Fruit fly (Drosophila melanogaster) whole organism, embryonic: ENCODE data around the gene CG34269.

ENCODE experiments used
- ATbp ChIP-seq: fragments of 200-800 bp; sonication (Bioruptor generic); optimal IDR thresholded peaks from 2 replicates; lab custom pipeline; 2017; ENCODE audit warnings: missing biosample characterization, mild to moderate bottlenecking, missing genetic modification characterization, missing genetic modification reagents
- BtbVII ChIP-seq: fragments of 200-800 bp; sonication (Bioruptor generic); optimal IDR thresholded peaks from 3 replicates; lab custom pipeline; 2017; ENCODE audit warnings: missing biosample characterization, mild to moderate bottlenecking, missing genetic modification characterization
- CG10209 ChIP-seq: fragments of 200-800 bp; sonication (Bioruptor generic); optimal IDR thresholded peaks from 3 replicates; lab custom pipeline; 2017; ENCODE audit warnings: missing biosample characterization, mild to moderate bottlenecking, missing genetic modification characterization, missing genetic modification reagents
- CG10321 ChIP-seq: fragments of 200-800 bp; sonication (Bioruptor generic); IDR thresholded peaks from 2 replicates; pipeline ENCODE4 v1.3.6; 2022; ENCODE audit warnings: missing biosample characterization, missing genetic modification characterization
- CG11504 ChIP-seq: fragments of 200-800 bp; sonication (Bioruptor generic); optimal IDR thresholded peaks from 3 replicates; lab custom pipeline; 2019; ENCODE audit warnings: missing biosample characterization, mild to moderate bottlenecking, missing genetic modification characterization, moderate library complexity
- CG12219 ChIP-seq: fragments of 200-800 bp; sonication (Bioruptor generic); optimal IDR thresholded peaks from 3 replicates; lab custom pipeline; 2018; ENCODE audit warnings: missing biosample characterization, mild to moderate bottlenecking, missing genetic modification characterization
- CG12391 ChIP-seq: fragments of 200-800 bp; sonication (Bioruptor generic); optimal IDR thresholded peaks from 3 replicates; lab custom pipeline; 2018; ENCODE audit warnings: missing biosample characterization, mild to moderate bottlenecking, missing genetic modification characterization, moderate library complexity
- CG13775 ChIP-seq: fragments of 200-800 bp; sonication (Bioruptor generic); optimal IDR thresholded peaks from 3 replicates; lab custom pipeline; 2017; ENCODE audit warnings: missing biosample characterization, mild to moderate bottlenecking, missing genetic modification characterization
- CG14667 ChIP-seq: fragments of 200-800 bp; sonication (Bioruptor generic); IDR thresholded peaks from 2 replicates; pipeline ENCODE4 v1.3.6; 2022; ENCODE audit warnings: missing biosample characterization, missing genetic modification characterization
- CG14965 ChIP-seq: fragments of 200-800 bp; sonication (Bioruptor generic); optimal IDR thresholded peaks from 2 replicates; lab custom pipeline; 2016; ENCODE audit warnings: missing biosample characterization, missing genetic modification characterization, borderline replicate concordance
- CG15073 ChIP-seq: fragments of 200-800 bp; sonication (Bioruptor generic); optimal IDR thresholded peaks from 2 replicates; lab custom pipeline; 2016; ENCODE audit warnings: missing biosample characterization, missing genetic modification characterization
- CG15696 ChIP-seq: fragments of 200-800 bp; sonication (Bioruptor generic); optimal IDR thresholded peaks from 2 replicates; lab custom pipeline; 2019; ENCODE audit warnings: missing biosample characterization, mild to moderate bottlenecking, missing genetic modification characterization, moderate library complexity
- CG16813 ChIP-seq: fragments of 200-800 bp; sonication (Bioruptor generic); IDR thresholded peaks from 3 replicates; pipeline ENCODE4 v1.3.6; 2022; ENCODE audit warnings: missing biosample characterization, missing genetic modification characterization; ENCODE audit not compliant: partially characterized antibody
- CG17186 ChIP-seq: fragments of 200-800 bp; sonication (Bioruptor generic); optimal IDR thresholded peaks from 3 replicates; lab custom pipeline; 2017; ENCODE audit warnings: missing biosample characterization, missing genetic modification reagents, missing genetic modification characterization
- CG30403 ChIP-seq: fragments of 200-800 bp; sonication (Bioruptor generic); optimal IDR thresholded peaks from 3 replicates; lab custom pipeline; 2016; ENCODE audit warnings: missing biosample characterization, missing genetic modification characterization
- CG31365 ChIP-seq: fragments of 200-800 bp; sonication (Bioruptor generic); optimal IDR thresholded peaks from 2 replicates; lab custom pipeline; 2018; ENCODE audit warnings: missing biosample characterization, mild to moderate bottlenecking, missing genetic modification characterization
- CG33213 ChIP-seq: fragments of 200-800 bp; sonication (Bioruptor generic); optimal IDR thresholded peaks from 3 replicates; lab custom pipeline; 2016; ENCODE audit warnings: missing biosample characterization, missing genetic modification characterization
- CG34224 ChIP-seq: fragments of 200-800 bp; sonication (Bioruptor generic); IDR thresholded peaks from 3 replicates; pipeline ENCODE4 v1.3.6; 2022; ENCODE audit warnings: missing biosample characterization, missing genetic modification characterization; ENCODE audit not compliant: partially characterized antibody
- CG34376 ChIP-seq: fragments of 200-800 bp; sonication (Bioruptor generic); optimal IDR thresholded peaks from 2 replicates; lab custom pipeline; 2018; ENCODE audit warnings: missing biosample characterization, mild to moderate bottlenecking, missing genetic modification characterization
- CG3838 ChIP-seq: fragments of 200-800 bp; sonication (Bioruptor generic); optimal IDR thresholded peaks from 3 replicates; lab custom pipeline; 2016; ENCODE audit warnings: missing biosample characterization, missing genetic modification characterization
- CG5180 ChIP-seq: fragments of 200-800 bp; sonication (Bioruptor generic); optimal IDR thresholded peaks from 3 replicates; lab custom pipeline; 2017; ENCODE audit warnings: missing biosample characterization, missing genetic modification characterization, mild to moderate bottlenecking, moderate library complexity, missing genetic modification reagents
- CG6813 ChIP-seq: fragments of 200-800 bp; sonication (Bioruptor generic); optimal IDR thresholded peaks from 2 replicates; lab custom pipeline; 2017; ENCODE audit warnings: missing biosample characterization, missing genetic modification characterization, mild to moderate bottlenecking, moderate library complexity, missing genetic modification reagents
- CG9876 ChIP-seq: fragments of 200-800 bp; sonication (Bioruptor generic); optimal IDR thresholded peaks from 2 replicates; lab custom pipeline; 2016; ENCODE audit warnings: missing biosample characterization, missing genetic modification characterization
- E2f1 ChIP-seq: fragments of 200-800 bp; sonication (Bioruptor generic); IDR thresholded peaks from 2 replicates; pipeline ENCODE4 v1.3.6; 2022; ENCODE audit warnings: missing biosample characterization, missing genetic modification characterization
- GATAe ChIP-seq: fragments of 200-800 bp; sonication (Bioruptor generic); conservative IDR thresholded peaks from 2 replicates; pipeline ENCODE4 v1.3.6; 2022; ENCODE audit warnings: missing biosample characterization, missing genetic modification characterization
- Hr3 ChIP-seq: fragments of 200-800 bp; sonication (Bioruptor generic); optimal IDR thresholded peaks from 3 replicates; lab custom pipeline; 2016; ENCODE audit warnings: missing biosample characterization, missing genetic modification characterization
- Hr39 ChIP-seq: fragments of >200 bp; optimal IDR thresholded peaks from 2 replicates; lab custom pipeline; 2017
- Lhr ChIP-seq: fragments of 200-800 bp; sonication (Bioruptor generic); optimal IDR thresholded peaks from 3 replicates; lab custom pipeline; 2017; ENCODE audit warnings: mild to moderate bottlenecking, missing biosample characterization, missing genetic modification reagents, missing genetic modification characterization
- Spps ChIP-seq: fragments of 200-800 bp; sonication (Bioruptor generic); optimal IDR thresholded peaks from 2 replicates; lab custom pipeline; 2018; ENCODE audit warnings: missing biosample characterization, mild to moderate bottlenecking, missing genetic modification characterization
- Sry-β ChIP-seq: fragments of 200-800 bp; sonication (Bioruptor generic); optimal IDR thresholded peaks from 2 replicates; lab custom pipeline; 2018; ENCODE audit warnings: missing biosample characterization, mild to moderate bottlenecking, missing genetic modification characterization, moderate library complexity
- YL-1 ChIP-seq: fragments of 200-800 bp; sonication (Bioruptor generic); optimal IDR thresholded peaks from 3 replicates; lab custom pipeline; 2017; ENCODE audit warnings: missing biosample characterization, mild to moderate bottlenecking, missing genetic modification characterization
- ab ChIP-seq: fragments of 200-800 bp; sonication (Bioruptor generic); optimal IDR thresholded peaks from 2 replicates; lab custom pipeline; 2016; ENCODE audit warnings: missing biosample characterization, missing genetic modification characterization
- ara ChIP-seq: fragments of 200-800 bp; sonication (Bioruptor generic); IDR thresholded peaks from 2 replicates; pipeline ENCODE4 v1.3.6; 2022; ENCODE audit warnings: missing biosample characterization, missing genetic modification characterization
- bowl ChIP-seq: fragments of 200-800 bp; sonication (Bioruptor generic); IDR thresholded peaks from 2 replicates; pipeline ENCODE4 v1.3.6; 2022; ENCODE audit warnings: missing biosample characterization, missing genetic modification characterization
- chinmo ChIP-seq: fragments of 200-800 bp; sonication (Bioruptor generic); IDR thresholded peaks from 4 replicates; pipeline ENCODE4 v1.3.6; 2022; ENCODE audit warnings: missing biosample characterization, missing genetic modification characterization; ENCODE audit not compliant: partially characterized antibody
- dan ChIP-seq: fragments of 200-800 bp; sonication (Bioruptor generic); IDR thresholded peaks from 2 replicates; pipeline ENCODE4 v1.3.6; 2022; ENCODE audit warnings: missing biosample characterization, missing genetic modification characterization
- eyg ChIP-seq: fragments of 200-800 bp; sonication (Bioruptor generic); optimal IDR thresholded peaks from 3 replicates; lab custom pipeline; 2016; ENCODE audit warnings: missing biosample characterization, missing genetic modification characterization
- fru ChIP-seq: fragments of >200 bp; optimal IDR thresholded peaks from 2 replicates; lab custom pipeline; 2017
- gce ChIP-seq: fragments of 200-800 bp; sonication (Bioruptor generic); IDR thresholded peaks from 3 replicates; pipeline ENCODE4 v1.3.6; 2022; ENCODE audit warnings: missing biosample characterization, missing genetic modification characterization
- h ChIP-seq: fragments of >200 bp; optimal IDR thresholded peaks from 2 replicates; lab custom pipeline; 2017
- kah ChIP-seq: fragments of 200-800 bp; sonication (Bioruptor generic); optimal IDR thresholded peaks from 2 replicates; lab custom pipeline; 2018; ENCODE audit warnings: missing biosample characterization, mild to moderate bottlenecking, missing genetic modification characterization
- kay ChIP-seq: fragments of 200-800 bp; sonication (Bioruptor generic); optimal IDR thresholded peaks from 2 replicates; lab custom pipeline; 2016; ENCODE audit warnings: missing biosample characterization, missing genetic modification characterization
- lbe ChIP-seq: fragments of 200-800 bp; sonication (Bioruptor generic); optimal IDR thresholded peaks from 2 replicates; lab custom pipeline; 2016; ENCODE audit warnings: missing biosample characterization, mild to moderate bottlenecking, missing genetic modification characterization
- mirr ChIP-seq: fragments of 200-800 bp; sonication (Bioruptor generic); optimal IDR thresholded peaks from 3 replicates; lab custom pipeline; 2018; ENCODE audit warnings: missing biosample characterization, mild to moderate bottlenecking, missing genetic modification characterization
- nau ChIP-seq: fragments of 200-800 bp; sonication (Bioruptor generic); optimal IDR thresholded peaks from 3 replicates; lab custom pipeline; 2017; ENCODE audit warnings: missing biosample characterization, mild to moderate bottlenecking, missing genetic modification characterization, missing genetic modification reagents
- repo ChIP-seq: fragments of 200-800 bp; sonication (Bioruptor generic); optimal IDR thresholded peaks from 2 replicates; lab custom pipeline; 2016; ENCODE audit warnings: missing biosample characterization, missing genetic modification characterization
- ro ChIP-seq: fragments of 200-800 bp; sonication (Bioruptor generic); IDR thresholded peaks from 2 replicates; pipeline ENCODE4 v1.3.6; 2022; ENCODE audit warnings: missing biosample characterization, missing genetic modification characterization
- sens ChIP-seq: fragments of 200-800 bp; sonication (Bioruptor generic); peaks from one replicate; lab custom pipeline; 2016; ENCODE audit warnings: missing biosample characterization, missing genetic modification characterization
- trem ChIP-seq: fragments of 200-800 bp; optimal IDR thresholded peaks from 3 replicates; lab custom pipeline; 2019; ENCODE audit warnings: missing biosample characterization, mild to moderate bottlenecking, missing genetic modification characterization, moderate library complexity
- trh ChIP-seq: fragments of 200-800 bp; sonication (Bioruptor generic); optimal IDR thresholded peaks from 2 replicates; lab custom pipeline; 2016; ENCODE audit warnings: missing biosample characterization, missing genetic modification characterization
- tx ChIP-seq: fragments of 200-800 bp; sonication (Bioruptor generic); optimal IDR thresholded peaks from 2 replicates; lab custom pipeline; 2016; ENCODE audit warnings: missing biosample characterization, missing genetic modification characterization

Gene CG34269

DNA sequence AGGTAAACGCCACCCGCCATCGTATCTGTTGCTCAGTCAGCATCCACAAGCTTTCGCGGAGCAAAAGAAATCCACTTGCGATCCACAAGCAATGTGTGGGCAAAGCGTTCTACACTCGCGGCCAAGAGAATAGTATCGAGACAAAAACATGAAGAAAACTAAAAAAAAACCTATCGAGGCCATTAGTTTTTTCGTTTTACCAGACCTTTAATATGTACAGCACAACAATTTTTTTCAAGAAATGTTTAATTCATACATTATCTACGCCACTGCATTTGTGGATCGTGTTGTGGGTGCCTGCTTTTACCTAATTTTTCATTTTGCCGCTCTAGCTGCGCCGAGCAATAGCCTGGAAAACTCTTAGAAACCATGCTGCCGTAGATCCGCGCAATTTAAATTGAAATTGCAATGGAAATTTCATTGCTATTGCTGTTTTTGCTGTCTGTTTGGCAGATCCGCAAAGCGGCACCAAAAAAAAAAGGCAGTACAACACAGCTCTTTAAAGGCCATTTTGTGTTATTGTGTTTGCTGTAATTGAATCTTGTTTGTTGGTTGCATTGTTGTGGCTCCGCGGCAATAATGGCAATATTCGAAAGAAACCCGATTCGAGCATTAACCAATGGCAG, 35.0 kb downstream of the CG34269 start (continued):
- TF ChIP-seq Lhr (GFP tag; lab: Kevin White, UChicago) (no peak), ATbp (GFP tag; lab: Kevin White, UChicago) (peak; percentile 76), CG33213 (GFP tag; lab: Kevin White, UChicago) (peak; percentile 4), CG14965 (GFP tag; lab: Kevin White, UChicago) (peak; percentile 21), ab (no peak), YL-1 (GFP tag; lab: Kevin White, UChicago) (no peak), CG6813 (GFP tag; lab: Kevin White, UChicago) (peak; percentile 29), CG16813 (GFP tag; lab: Robert Waterston, UW) (no peak), trh (GFP tag; lab: Kevin White, UChicago) (no peak), mirr (GFP tag; lab: Kevin White, UChicago) (no peak), sens (GFP tag; lab: Kevin White, UChicago) (peak; percentile 87), Hr39 (lab: Kevin White, UChicago) (no peak), nau (GFP tag; lab: Kevin White, UChicago) (no peak), ara (peak; percentile 76), CG13775 (GFP tag; lab: Kevin White, UChicago) (peak; percentile 29), repo (peak; percentile 16), ro (no peak), Spps (tag; lab: Kevin White, UChicago) (peak; percentile 42), dan (GFP tag; lab: Robert Waterston, UW) (0 out of 2 replicates have a peak, but pooled peaks have one; percentile 21), lbe (GFP tag; lab: Kevin White, UChicago) (no peak), tx (GFP tag; lab: Kevin White, UChicago) (peak; percentile 9), CG30403 (peak; percentile 62), gce (GFP tag; lab: Robert Waterston, UW) (peak; percentile 74; the same call in 1 of the 3 replicates), Sry-β (GFP tag; lab: Kevin White, UChicago) (no peak), CG15073 (GFP tag; lab: Kevin White, UChicago) (no peak), CG14667 (GFP tag; lab: Robert Waterston, UW) (peak; percentile 62; the same call in 1 of the 2 replicates), GATAe (GFP tag; lab: Robert Waterston, UW) (no peak), fru (no peak), eyg (GFP tag; lab: Kevin White, UChicago) (no peak), CG34376 (GFP tag; lab: Kevin White, UChicago) (no peak), CG3838 (no peak), CG12219 (GFP tag; lab: Kevin White, UChicago) (peak; percentile 64), CG11504 (tag; lab: Kevin White, UChicago) (peak; percentile 76), BtbVII (no peak), kah (GFP tag; lab: Kevin White, UChicago) (peak; percentile 35), CG12391 (tag; lab: Kevin White, UChicago) (peak; percentile 58), kay (peak; percentile 39), CG10321 (GFP tag; lab: Robert Waterston, UW) (no peak), CG31365 (tag; lab: Kevin White, UChicago) (no peak), Hr3 (GFP tag; lab: Kevin White, UChicago) (peak; percentile 10), bowl (0 out of 2 replicates have a peak, but pooled peaks have one; percentile 34), trem (tag; lab: Kevin White, UChicago) (no peak), CG10209 (GFP tag; lab: Kevin White, UChicago) (peak; percentile 25), chinmo (GFP tag; lab: Robert Waterston, UW) (no peak), CG17186 (GFP tag; lab: Kevin White, UChicago) (no peak), CG5180 (GFP tag; lab: Kevin White, UChicago) (peak; percentile 64), CG9876 (GFP tag; lab: Kevin White, UChicago) (no peak), E2f1 (GFP tag; lab: Robert Waterston, UW) (peak; percentile 60), CG34224 (GFP tag; lab: Robert Waterston, UW) (no peak), h (lab: Kevin White, UChicago) (no peak), CG15696 (tag; lab: Kevin White, UChicago) (no peak)
